Comparison of ENCODE assay signal across 6 fruit fly cellular contexts in the genomic region with DNA sequence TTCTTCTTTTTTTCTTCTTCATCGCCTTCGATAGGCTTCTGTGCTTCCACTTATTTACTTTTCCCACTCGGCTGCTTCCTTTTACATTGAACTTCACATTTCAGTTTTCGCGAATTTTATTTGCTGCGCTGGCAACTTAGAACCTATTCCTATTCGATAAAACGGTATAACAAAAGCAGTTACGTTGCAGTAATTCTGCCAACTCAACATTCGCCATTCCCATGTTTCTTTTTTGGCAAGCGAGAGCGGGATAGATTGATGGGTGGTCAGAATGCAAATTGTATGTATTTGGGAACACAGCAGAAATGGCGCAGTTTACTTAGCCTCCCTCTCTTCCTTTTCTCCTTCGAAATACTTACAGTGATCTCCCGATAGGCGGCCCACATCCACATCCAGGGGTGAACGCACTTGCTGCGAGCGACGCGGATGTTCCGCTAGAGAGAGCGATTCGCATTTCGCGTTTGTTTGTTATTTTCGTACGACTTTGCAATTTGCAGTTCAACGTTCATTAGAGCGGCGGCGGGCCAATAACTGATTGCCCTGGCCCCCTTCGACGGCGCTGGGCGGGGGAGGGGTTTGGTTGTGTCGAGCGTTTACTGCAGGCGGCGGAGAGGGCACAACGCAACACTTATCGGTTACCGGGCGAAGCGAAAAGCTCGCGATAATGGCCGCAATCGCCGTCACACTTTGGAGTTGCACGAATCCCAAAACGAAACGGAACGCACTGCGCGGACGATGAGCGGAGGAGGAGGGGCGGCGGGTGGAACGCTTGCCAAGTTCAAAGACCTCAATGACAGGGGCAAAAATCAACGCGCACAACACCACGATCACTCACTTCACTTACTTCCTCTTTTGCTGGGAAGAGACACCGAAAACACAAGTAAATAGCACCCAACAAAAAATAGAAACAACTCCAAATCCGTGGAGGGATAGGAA.
TF ChIP-seq lines count a peak whose summit lies in the region.

No protein-coding gene starts in this region.

- no peak for TF ChIP-seq CTCF in whole organism, embryonic (GFP tag; optimal IDR thresholded peaks at IDR 0.05; lab: Kevin White, UChicago)

TF ChIP-seq in whole organism, 6 proteins besides CTCF, POLR2A, EP300 and RAD21:
- no peak for TF ChIP-seq usp (GFP tag; optimal IDR thresholded peaks at IDR 0.05; lab: Kevin White, UChicago)
- TF ChIP-seq pan (optimal IDR thresholded peaks at IDR 0.05; lab: Kevin White, UChicago), result no peak
- TF ChIP-seq EcR (GFP tag; optimal IDR thresholded peaks at IDR 0.05; lab: Kevin White, UChicago), result peak; percentile 61 to 90
- TF ChIP-seq psq (optimal IDR thresholded peaks at IDR 0.05; lab: Kevin White, UChicago), result no peak
- TF ChIP-seq CG8478 (optimal IDR thresholded peaks at IDR 0.05; lab: Kevin White, UChicago), result no peak
- TF ChIP-seq Dll (optimal IDR thresholded peaks at IDR 0.05; lab: Kevin White, UChicago), result peak; percentile 48

TF ChIP-seq in whole organism, adult, 20 proteins besides CTCF, POLR2A, EP300 and RAD21:
- TF ChIP-seq tj (GFP tag; optimal IDR thresholded peaks at IDR 0.05; lab: Kevin White, UChicago) (peak; percentile 98), cic (GFP tag; optimal IDR thresholded peaks at IDR 0.05; lab: Kevin White, UChicago) (peak; percentile 7), CG14711 (tag; optimal IDR thresholded peaks at IDR 0.05; lab: Kevin White, UChicago) (peak; percentile 10), CG33017 (tag; optimal IDR thresholded peaks at IDR 0.05; lab: Kevin White, UChicago) (no peak), Hr96 (GFP tag; optimal IDR thresholded peaks at IDR 0.05; lab: Kevin White, UChicago) (no peak)

TF ChIP-seq in whole organism, embryonic, 481 proteins besides CTCF, POLR2A, EP300 and RAD21:
- TF ChIP-seq Opbp (GFP tag; IDR thresholded peaks at IDR 0.05; lab: Robert Waterston, UW; ENCODE audit: partially characterized antibody) (no peak), sug (tag; optimal IDR thresholded peaks at IDR 0.05; lab: Kevin White, UChicago) (peak; percentile 19), crol (GFP tag; IDR thresholded peaks at IDR 0.05; lab: Robert Waterston, UW) (peak; percentile 74), CG3407 (GFP tag; optimal IDR thresholded peaks at IDR 0.05; lab: Kevin White, UChicago) (no peak), Drgx (GFP tag; IDR thresholded peaks at IDR 0.05; lab: Robert Waterston, UW) (peak; percentile 53)

TF ChIP-seq in whole organism, prepupa, 60 proteins besides CTCF, POLR2A, EP300 and RAD21 (continues in another document):
- TF ChIP-seq CG6163 (GFP tag; IDR thresholded peaks at IDR 0.05; lab: Robert Waterston, UW), result peak; percentile 71
- TF ChIP-seq esn (GFP tag; optimal IDR thresholded peaks at IDR 0.05; lab: Kevin White, UChicago), result peak; percentile 3
- no peak for TF ChIP-seq CG10631 (GFP tag; optimal IDR thresholded peaks at IDR 0.05; lab: Kevin White, UChicago)
- peak; percentile 49 for TF ChIP-seq Gug (GFP tag; IDR thresholded peaks at IDR 0.05; lab: Robert Waterston, UW)
- TF ChIP-seq CG6276 (GFP tag; optimal IDR thresholded peaks at IDR 0.05; lab: Kevin White, UChicago), result no peak
- peak; percentile 20 for TF ChIP-seq CG11902 (GFP tag; optimal IDR thresholded peaks at IDR 0.05; lab: Kevin White, UChicago)
- TF ChIP-seq Sox14 (GFP tag; optimal IDR thresholded peaks at IDR 0.05; lab: Kevin White, UChicago), result peak; percentile 61
- peak; percentile 24 for TF ChIP-seq lz (GFP tag; optimal IDR thresholded peaks at IDR 0.05; lab: Kevin White, UChicago)
- TF ChIP-seq CG3032 (tag; optimal IDR thresholded peaks at IDR 0.05; lab: Kevin White, UChicago), result no peak
- no peak for TF ChIP-seq fd85E (GFP tag; optimal IDR thresholded peaks at IDR 0.05; lab: Kevin White, UChicago)
- TF ChIP-seq CG7368 (GFP tag; optimal IDR thresholded peaks at IDR 0.05; lab: Kevin White, UChicago), result no peak
- no peak for TF ChIP-seq Hr38 (GFP tag; optimal IDR thresholded peaks at IDR 0.05; lab: Kevin White, UChicago)
- peak; percentile 44 for TF ChIP-seq CG31627 (GFP tag; optimal IDR thresholded peaks at IDR 0.05; lab: Kevin White, UChicago)
- peak; percentile 97 for TF ChIP-seq svp (GFP tag; lab: Kevin White, UChicago)
- TF ChIP-seq Met (GFP tag; optimal IDR thresholded peaks at IDR 0.05; lab: Kevin White, UChicago), result no peak
- TF ChIP-seq Ets96B (tag; optimal IDR thresholded peaks at IDR 0.05; lab: Kevin White, UChicago), result no peak
- no peak for TF ChIP-seq Sox102F (GFP tag; optimal IDR thresholded peaks at IDR 0.05; lab: Kevin White, UChicago)
- TF ChIP-seq salr (GFP tag; optimal IDR thresholded peaks at IDR 0.05; lab: Kevin White, UChicago), result peak in 1 of 2 experiments; percentile 1
- peak; percentile 9 for TF ChIP-seq cyc (GFP tag; optimal IDR thresholded peaks at IDR 0.05; lab: Kevin White, UChicago)
- peak; percentile 86 for TF ChIP-seq Eip93F (GFP tag; optimal IDR thresholded peaks at IDR 0.05; lab: Kevin White, UChicago)
- TF ChIP-seq topi (GFP tag; optimal IDR thresholded peaks at IDR 0.05; lab: Kevin White, UChicago), result peak; percentile 21
- peak; percentile 12 for TF ChIP-seq acj6 (GFP tag; optimal IDR thresholded peaks at IDR 0.05; lab: Kevin White, UChicago)

TF ChIP-seq in whole organism, pupa, 21 proteins besides CTCF, POLR2A, EP300 and RAD21:
- peak; percentile 67; the same call in 1 of the 3 replicates for TF ChIP-seq fd96Ca (GFP tag; IDR thresholded peaks at IDR 0.05; lab: Robert Waterston, UW)
- TF ChIP-seq rn (GFP tag; IDR thresholded peaks at IDR 0.05; lab: Robert Waterston, UW), result no peak; the same call in 1 of the 2 replicates
- no peak for TF ChIP-seq Snoo (tag; optimal IDR thresholded peaks at IDR 0.05; lab: Kevin White, UChicago)
- TF ChIP-seq CG4496 (GFP tag; IDR thresholded peaks at IDR 0.05; lab: Robert Waterston, UW), result peak; percentile 72; the same call in 2 of the 3 replicates
- peak; percentile 73 for TF ChIP-seq CG13204 (GFP tag; optimal IDR thresholded peaks at IDR 0.05; lab: Kevin White, UChicago)
- TF ChIP-seq CG8159 (tag; optimal IDR thresholded peaks at IDR 0.05; lab: Kevin White, UChicago), result no peak
- TF ChIP-seq D1 (tag; optimal IDR thresholded peaks at IDR 0.05; lab: Kevin White, UChicago), result no peak
- TF ChIP-seq EcR (GFP tag; optimal IDR thresholded peaks at IDR 0.05; lab: Kevin White, UChicago), result peak; percentile 88
- TF ChIP-seq Pif1B (GFP tag; optimal IDR thresholded peaks at IDR 0.05; lab: Kevin White, UChicago), result no peak
- TF ChIP-seq CG17806 (tag; optimal IDR thresholded peaks at IDR 0.05; lab: Kevin White, UChicago), result no peak
- TF ChIP-seq CG32121 (GFP tag; IDR thresholded peaks at IDR 0.05; lab: Robert Waterston, UW), result peak; percentile 53; the same call in 1 of the 2 replicates
- no peak for TF ChIP-seq CG8301 (tag; optimal IDR thresholded peaks at IDR 0.05; lab: Kevin White, UChicago)
- TF ChIP-seq Pif1A (GFP tag; optimal IDR thresholded peaks at IDR 0.05; lab: Kevin White, UChicago), result no peak
- TF ChIP-seq CG9948 (tag; optimal IDR thresholded peaks at IDR 0.05; lab: Kevin White, UChicago), result no peak
- peak; percentile 56 for TF ChIP-seq Ets98B (GFP tag; IDR thresholded peaks at IDR 0.05; lab: Robert Waterston, UW)

TF ChIP-seq in whole organism, wandering third instar larva, 38 proteins besides CTCF, POLR2A, EP300 and RAD21:
- no peak for TF ChIP-seq sage (GFP tag; optimal IDR thresholded peaks at IDR 0.05; lab: Kevin White, UChicago)
- peak; percentile 80 for TF ChIP-seq h (GFP tag; optimal IDR thresholded peaks at IDR 0.05; lab: Kevin White, UChicago)
- TF ChIP-seq Hr83 (GFP tag; optimal IDR thresholded peaks at IDR 0.05; lab: Kevin White, UChicago; ENCODE audit: poor library complexity, severe bottlenecking), result peak; percentile 83
- no peak for TF ChIP-seq woc (GFP tag; optimal IDR thresholded peaks at IDR 0.05; lab: Kevin White, UChicago)
- no peak for TF ChIP-seq Hr78 (GFP tag; optimal IDR thresholded peaks at IDR 0.05; lab: Kevin White, UChicago)
- TF ChIP-seq fru (GFP tag; optimal IDR thresholded peaks at IDR 0.05; lab: Kevin White, UChicago), result peak; percentile 64
- TF ChIP-seq OdsH (GFP tag; optimal IDR thresholded peaks at IDR 0.05; lab: Kevin White, UChicago), result peak; percentile 3
- TF ChIP-seq HLH106 (tag; optimal IDR thresholded peaks at IDR 0.05; lab: Kevin White, UChicago), result peak; percentile 29
- peak; percentile 53 for TF ChIP-seq Dif (GFP tag; optimal IDR thresholded peaks at IDR 0.05; lab: Kevin White, UChicago; ENCODE audit: partially characterized antibody)
- peak; percentile 23 for TF ChIP-seq rgr (GFP tag; optimal IDR thresholded peaks at IDR 0.05; lab: Kevin White, UChicago)
- no peak for TF ChIP-seq Rel (GFP tag; optimal IDR thresholded peaks at IDR 0.05; lab: Kevin White, UChicago)
- TF ChIP-seq Rel (tag; optimal IDR thresholded peaks at IDR 0.05; lab: Kevin White, UChicago), result peak; percentile 87
- peak; percentile 57 for TF ChIP-seq Hnf4 (GFP tag; optimal IDR thresholded peaks at IDR 0.05; lab: Kevin White, UChicago)
- TF ChIP-seq Sp1 (GFP tag; optimal IDR thresholded peaks at IDR 0.05; lab: Kevin White, UChicago), result peak; percentile 9
- TF ChIP-seq Vsx2 (GFP tag; optimal IDR thresholded peaks at IDR 0.05; lab: Kevin White, UChicago; ENCODE audit: partially characterized antibody), result no peak
- TF ChIP-seq N (GFP tag; optimal IDR thresholded peaks at IDR 0.05; lab: Kevin White, UChicago), result no peak
- TF ChIP-seq psq (GFP tag; optimal IDR thresholded peaks at IDR 0.05; lab: Kevin White, UChicago), result peak; percentile 64
- peak in 1 of 2 experiments; percentile 34 for TF ChIP-seq foxo (GFP tag; optimal IDR thresholded peaks at IDR 0.05; lab: Kevin White, UChicago)
- peak; percentile 46 for TF ChIP-seq tai (GFP tag; optimal IDR thresholded peaks at IDR 0.05; lab: Kevin White, UChicago)
TF ChIP-seq in whole organism, wandering third instar larva: peak in this region for 13.
